Worm (Caenorhabditis elegans) whole organism, young adult: ENCODE measurements around the gene mps-2.

Experiments
- C17E4.6 ChIP-seq: fragments of 200-800 bp; sonication (Bioruptor generic); IDR thresholded peaks from 2 replicates; pipeline ENCODE4 v1.3.6; 2022; ENCODE audit warnings: missing genetic modification reagents, missing genetic modification characterization, missing compliant biosample characterization
- F10E7.11 ChIP-seq: sonication (generic microtip); optimal IDR thresholded peaks from 2 replicates; lab custom pipeline; 2017; ENCODE audit warnings: mild to moderate bottlenecking, missing genetic modification characterization, moderate library complexity, missing compliant biosample characterization
- F22D6.2 ChIP-seq: sonication (generic microtip); optimal IDR thresholded peaks from 2 replicates; lab custom pipeline; 2016; ENCODE audit warnings: mild to moderate bottlenecking, missing genetic modification characterization, missing compliant biosample characterization
- F49E8.2 ChIP-seq: sonication (generic microtip); optimal IDR thresholded peaks from 3 replicates; lab custom pipeline; 2017; ENCODE audit warnings: missing genetic modification characterization, mild to moderate bottlenecking, missing compliant biosample characterization, antibody characterized with exemption, moderate library complexity; ENCODE audit not compliant: insufficient read depth
- F55B11.4 ChIP-seq: sonication (generic microtip); optimal IDR thresholded peaks from 2 replicates; lab custom pipeline; 2016; ENCODE audit warnings: missing compliant biosample characterization, missing genetic modification characterization, borderline replicate concordance; ENCODE audit not compliant: insufficient read depth
- K12H6.12 ChIP-seq: fragments of 200-800 bp; sonication (Bioruptor generic); optimal IDR thresholded peaks from 2 replicates; lab custom pipeline; 2018; ENCODE audit warnings: mild to moderate bottlenecking, missing genetic modification characterization, missing compliant biosample characterization
- T07F8.4 ChIP-seq: sonication (generic microtip); optimal IDR thresholded peaks from 2 replicates; lab custom pipeline; 2016; ENCODE audit warnings: mild to moderate bottlenecking, missing genetic modification characterization, moderate library complexity, missing compliant biosample characterization
- T26A5.8 ChIP-seq: sonication (generic microtip); optimal IDR thresholded peaks from 2 replicates; lab custom pipeline; 2016; ENCODE audit warnings: missing genetic modification characterization, missing compliant biosample characterization
- Y56A3A.18 ChIP-seq: fragments of 200-800 bp; sonication (Bioruptor generic); IDR thresholded peaks from 2 replicates; pipeline ENCODE4 v1.3.6; 2022; ENCODE audit warnings: missing genetic modification reagents, missing genetic modification characterization, missing compliant biosample characterization
- Y67H2A.10 ChIP-seq: fragments of 200-800 bp; sonication (Bioruptor generic); conservative IDR thresholded peaks from 2 replicates; pipeline ENCODE4 v1.3.6; 2022; ENCODE audit warnings: missing genetic modification reagents, missing genetic modification characterization, missing compliant biosample characterization
- Y95B8A.8 ChIP-seq: fragments of 200-800 bp; sonication (Bioruptor generic); IDR thresholded peaks from 2 replicates; pipeline ENCODE4 v1.3.6; 2022; ENCODE audit warnings: missing genetic modification reagents, missing genetic modification characterization, missing compliant biosample characterization
- akir-1 ChIP-seq: fragments of 200-800 bp; sonication (Bioruptor generic); optimal IDR thresholded peaks from 2 replicates; lab custom pipeline; 2018; ENCODE audit warnings: mild to moderate bottlenecking, missing genetic modification characterization, moderate library complexity, missing compliant biosample characterization
- atf-7 ChIP-seq: sonication (generic microtip); optimal IDR thresholded peaks from 2 replicates; lab custom pipeline; 2017; ENCODE audit warnings: mild to moderate bottlenecking, missing genetic modification characterization, missing compliant biosample characterization
- attf-3 ChIP-seq: fragments of 200-800 bp; sonication (Bioruptor generic); conservative IDR thresholded peaks from 2 replicates; pipeline ENCODE4 v1.3.6; 2022; ENCODE audit warnings: missing genetic modification reagents, missing genetic modification characterization, missing compliant biosample characterization
- cebp-2 ChIP-seq: fragments of 200-800 bp; sonication (Bioruptor generic); IDR thresholded peaks from 2 replicates; pipeline ENCODE4 v1.3.6; 2022; ENCODE audit warnings: missing genetic modification characterization, missing compliant biosample characterization
- ceh-100 ChIP-seq: fragments of 200-800 bp; sonication (Bioruptor generic); IDR thresholded peaks from 2 replicates; pipeline ENCODE4 v1.3.6; 2022; ENCODE audit warnings: missing genetic modification reagents, missing genetic modification characterization, missing compliant biosample characterization
- ceh-27 ChIP-seq: fragments of 200-800 bp; sonication (Bioruptor generic); optimal IDR thresholded peaks from 2 replicates; lab custom pipeline; 2018; ENCODE audit warnings: mild to moderate bottlenecking, missing genetic modification characterization, moderate library complexity, missing compliant biosample characterization
- ceh-40 ChIP-seq: fragments of 200-800 bp; sonication (Bioruptor generic); IDR thresholded peaks from 2 replicates; pipeline ENCODE4 v1.3.6; 2022; ENCODE audit warnings: missing genetic modification characterization, missing compliant biosample characterization
- ceh-79 ChIP-seq: sonication (generic microtip); optimal IDR thresholded peaks from 2 replicates; lab custom pipeline; 2017; ENCODE audit warnings: mild to moderate bottlenecking, missing genetic modification characterization, missing compliant biosample characterization
- chd-7 ChIP-seq: sonication (generic microtip); optimal IDR thresholded peaks from 2 replicates; lab custom pipeline; 2016; ENCODE audit warnings: mild to moderate bottlenecking, missing genetic modification characterization, moderate library complexity, missing compliant biosample characterization
- die-1 ChIP-seq: sonication (generic microtip); optimal IDR thresholded peaks from 2 replicates; lab custom pipeline; 2016; ENCODE audit warnings: missing genotype, mild to moderate bottlenecking, missing genetic modification characterization, missing compliant biosample characterization
- dox-1 ChIP-seq: fragments of 200-800 bp; sonication (Bioruptor generic); IDR thresholded peaks from 2 replicates; pipeline ENCODE4 v1.3.6; 2022; ENCODE audit warnings: missing genetic modification reagents, missing genetic modification characterization, missing compliant biosample characterization
- egl-18 ChIP-seq: fragments of 200-800 bp; sonication (Bioruptor generic); IDR thresholded peaks from 2 replicates; pipeline ENCODE4 v1.3.6; 2022; ENCODE audit warnings: missing genetic modification reagents, missing genetic modification characterization, missing compliant biosample characterization
- ekl-4 ChIP-seq: fragments of 200-800 bp; sonication (Bioruptor generic); IDR thresholded peaks from 2 replicates; pipeline ENCODE4 v1.3.6; 2022; ENCODE audit warnings: missing genetic modification reagents, missing genetic modification characterization, missing compliant biosample characterization
- ets-4 ChIP-seq: fragments of 200-800 bp; sonication (Bioruptor generic); optimal IDR thresholded peaks from 2 replicates; lab custom pipeline; 2018; ENCODE audit warnings: mild to moderate bottlenecking, missing genetic modification characterization, missing compliant biosample characterization
- him-1 ChIP-seq: sonication (generic microtip); optimal IDR thresholded peaks from 2 replicates; lab custom pipeline; 2016; ENCODE audit warnings: missing genotype, missing genetic modification reagents, missing genetic modification characterization, missing compliant biosample characterization
- hlh-12 ChIP-seq: sonication (generic microtip); optimal IDR thresholded peaks from 2 replicates; lab custom pipeline; 2016; ENCODE audit warnings: missing genetic modification characterization, missing compliant biosample characterization
- lin-35 ChIP-seq, 3 experiments: fragments of 150-350 bp in 2 of 3; sonication (generic microtip) in 1 of 3; optimal IDR thresholded peaks; 2 replicates each; lab custom pipeline; 2014 to 2018; ENCODE audit warnings: missing biosample characterization in 3 of 3, missing genetic modification characterization in 3 of 3, missing genetic modification reagents in 3 of 3
- lin-54 ChIP-seq: fragments of 200-800 bp; sonication (Bioruptor generic); optimal IDR thresholded peaks from 2 replicates; lab custom pipeline; 2018; ENCODE audit warnings: mild to moderate bottlenecking, missing genetic modification characterization, missing compliant biosample characterization
- madf-3 ChIP-seq: fragments of 200-800 bp; sonication (Bioruptor generic); IDR thresholded peaks from 2 replicates; pipeline ENCODE4 v1.3.6; 2022; ENCODE audit warnings: missing genetic modification reagents, missing genetic modification characterization, missing compliant biosample characterization
- mel-28 ChIP-seq: sonication (generic microtip); optimal IDR thresholded peaks from 2 replicates; lab custom pipeline; 2016; ENCODE audit warnings: borderline replicate concordance, mild to moderate bottlenecking, missing genetic modification characterization, missing compliant biosample characterization
- mxl-1 ChIP-seq: sonication (generic microtip); optimal IDR thresholded peaks from 2 replicates; lab custom pipeline; 2016; ENCODE audit warnings: missing genetic modification characterization, missing compliant biosample characterization
- nfya-2 ChIP-seq: fragments of 200-800 bp; sonication (Bioruptor generic); IDR thresholded peaks from 2 replicates; pipeline ENCODE4 v1.3.6; 2022; ENCODE audit warnings: missing genetic modification reagents, missing genetic modification characterization, missing compliant biosample characterization
- nhr-27 ChIP-seq: fragments of 200-800 bp; sonication (Bioruptor generic); optimal IDR thresholded peaks from 2 replicates; lab custom pipeline; 2018; ENCODE audit warnings: mild to moderate bottlenecking, missing genetic modification characterization, moderate library complexity, missing compliant biosample characterization
- nhr-80 ChIP-seq: sonication (generic microtip); optimal IDR thresholded peaks from 2 replicates; lab custom pipeline; 2016; ENCODE audit warnings: missing genetic modification characterization, missing compliant biosample characterization
- pbrm-1 ChIP-seq: fragments of 200-800 bp; sonication (Bioruptor generic); IDR thresholded peaks from 2 replicates; pipeline ENCODE4 v1.3.6; 2022; ENCODE audit warnings: missing genetic modification reagents, missing genetic modification characterization, missing compliant biosample characterization
- repo-1 ChIP-seq: sonication (generic microtip); optimal IDR thresholded peaks from 2 replicates; lab custom pipeline; 2017; ENCODE audit warnings: mild to moderate bottlenecking, missing genetic modification characterization, missing compliant biosample characterization
- snpc-1.1 ChIP-seq: sonication (generic microtip); optimal IDR thresholded peaks from 2 replicates; lab custom pipeline; 2017; ENCODE audit warnings: missing genetic modification characterization, mild to moderate bottlenecking, missing compliant biosample characterization, antibody characterized with exemption, moderate library complexity, missing genotype, missing genetic modification reagents; ENCODE audit not compliant: insufficient read depth
- sptf-2 ChIP-seq: fragments of 200-800 bp; sonication (Bioruptor generic); optimal IDR thresholded peaks from 2 replicates; lab custom pipeline; 2018; ENCODE audit warnings: mild to moderate bottlenecking, missing genetic modification characterization, missing compliant biosample characterization
- tlf-1 ChIP-seq: fragments of 200-800 bp; sonication (Bioruptor generic); optimal IDR thresholded peaks from 2 replicates; lab custom pipeline; 2018; ENCODE audit warnings: mild to moderate bottlenecking, missing genetic modification characterization, missing compliant biosample characterization
- unc-62 ChIP-seq: fragments of 150-350 bp; optimal IDR thresholded peaks from 2 replicates; lab custom pipeline; 2014; ENCODE audit warnings: missing biosample characterization, missing genetic modification reagents, missing genetic modification characterization
- xnd-1 ChIP-seq: sonication (generic microtip); optimal IDR thresholded peaks from 2 replicates; lab custom pipeline; 2016; ENCODE audit warnings: missing genotype, missing genetic modification reagents, missing genetic modification characterization, missing compliant biosample characterization
- ztf-18 ChIP-seq: sonication (generic microtip); optimal IDR thresholded peaks from 2 replicates; lab custom pipeline; 2016; ENCODE audit warnings: missing genotype, mild to moderate bottlenecking, missing genetic modification characterization, missing compliant biosample characterization
- ztf-22 ChIP-seq: fragments of 200-800 bp; sonication (Bioruptor generic); optimal IDR thresholded peaks from 2 replicates; lab custom pipeline; 2018; ENCODE audit warnings: mild to moderate bottlenecking, missing genetic modification characterization, moderate library complexity, missing compliant biosample characterization

mps-2 gene

ce11 chrII:340224-340623, 28.2 kb upstream of the mps-2 start, which contains the start of gene clc-31:
TSS of gene clc-31 (plus strand) at chrII:340524.
- no peak for TF ChIP-seq ceh-27
- TF ChIP-seq chd-7 (tag; lab: Kevin White, UChicago) = no peak
- no peak for TF ChIP-seq ztf-22
- TF ChIP-seq akir-1 (GFP tag; lab: Kevin White, UChicago) = no peak
- no peak for TF ChIP-seq F49E8.2
- no peak for TF ChIP-seq Y56A3A.18 (GFP tag; lab: Robert Waterston, UW)
- no peak for TF ChIP-seq nhr-27
- no peak for TF ChIP-seq Y95B8A.8
- no peak for TF ChIP-seq madf-3 (GFP tag; lab: Robert Waterston, UW)
- no peak for TF ChIP-seq attf-3 (GFP tag; lab: Robert Waterston, UW)
- no peak for TF ChIP-seq F55B11.4 (tag; lab: Kevin White, UChicago)
- no peak for TF ChIP-seq ztf-18 (tag; lab: Kevin White, UChicago)
- TF ChIP-seq xnd-1 = no peak
- no peak for TF ChIP-seq K12H6.12
- no peak for TF ChIP-seq hlh-12 (tag; lab: Kevin White, UChicago)
- no peak for TF ChIP-seq snpc-1.1 (tag; lab: Kevin White, UChicago)

DNA sequence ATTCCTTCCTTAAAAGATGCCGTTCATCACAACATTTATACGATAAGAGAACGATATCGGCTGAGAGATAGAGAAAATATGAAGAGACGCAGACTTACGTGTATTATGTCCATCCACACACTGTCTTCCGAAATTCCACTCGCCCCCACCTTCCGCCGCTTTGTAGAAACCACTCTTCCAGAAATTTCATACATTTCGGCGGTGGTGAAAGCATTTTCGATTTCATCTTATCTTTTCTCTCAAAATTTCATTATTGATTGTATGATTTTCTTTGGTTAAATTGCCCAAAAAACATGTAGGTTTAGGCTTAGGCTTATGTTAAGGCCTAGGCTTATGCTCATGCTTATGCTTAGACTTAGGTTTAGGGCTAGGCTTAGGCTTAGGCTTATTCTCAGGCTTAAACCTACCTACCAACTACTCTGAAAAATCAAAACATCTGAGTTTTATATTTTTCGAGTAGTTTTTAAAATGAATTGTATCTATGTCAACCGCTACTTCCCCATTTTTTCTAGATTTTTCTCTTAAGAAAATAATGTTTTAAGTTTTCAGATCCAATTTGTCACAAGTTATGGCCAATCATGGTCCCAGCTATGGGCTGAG, 25.3 kb upstream of the mps-2 start, which contains the start of gene cpn-2:
Gene cpn-2 (plus strand): TSS at position 550 of the 600 bp plus-strand sequence.
- TF ChIP-seq die-1 (no peak), T07F8.4 (tag; lab: Kevin White, UChicago) (no peak), ekl-4 (GFP tag; lab: Robert Waterston, UW) (no peak), mel-28 (tag; lab: Kevin White, UChicago) (no peak), lin-54 (GFP tag; lab: Kevin White, UChicago) (no peak)

ce11 chrII:334828-335227, 22.8 kb upstream of the mps-2 start:
- TF ChIP-seq nfya-2 (GFP tag; lab: Robert Waterston, UW) = no peak
- no peak for TF ChIP-seq T26A5.8 (tag; lab: Kevin White, UChicago)
- TF ChIP-seq pbrm-1 (GFP tag; lab: Robert Waterston, UW) = no peak
- no peak for TF ChIP-seq lin-35 (GFP tag; optimal IDR thresholded peaks at IDR 0.05; lab: Kevin White, UChicago)
- TF ChIP-seq him-1 (tag; lab: Kevin White, UChicago) = no peak
- TF ChIP-seq ceh-40 = no peak
- TF ChIP-seq madf-3 (GFP tag; lab: Robert Waterston, UW) = no peak
- TF ChIP-seq hlh-12 (tag; lab: Kevin White, UChicago) = no peak
- TF ChIP-seq repo-1 (tag; lab: Kevin White, UChicago) = no peak
- TF ChIP-seq egl-18 = no peak
- TF ChIP-seq ets-4 = no peak
- TF ChIP-seq atf-7 (tag; lab: Kevin White, UChicago) = no peak
- TF ChIP-seq F55B11.4 (tag; lab: Kevin White, UChicago) = no peak
- TF ChIP-seq, all 124 proteins: peak for 0

ce11 chrII:333853-334449, 21.9 kb upstream of the mps-2 start:
- TF ChIP-seq mxl-1 (tag; lab: Kevin White, UChicago) = no peak
- TF ChIP-seq tlf-1 (GFP tag; lab: Kevin White, UChicago) = no peak
- no peak for TF ChIP-seq C17E4.6 (GFP tag; lab: Robert Waterston, UW)
- TF ChIP-seq sptf-2 (GFP tag; lab: Kevin White, UChicago) = no peak
- no peak for TF ChIP-seq F10E7.11 (tag; lab: Kevin White, UChicago)
- TF ChIP-seq nhr-80 (tag; lab: Kevin White, UChicago) = no peak
- TF ChIP-seq Y67H2A.10 = no peak
- TF ChIP-seq pbrm-1 (GFP tag; lab: Robert Waterston, UW) = no peak
- no peak for TF ChIP-seq ceh-40
- no peak for TF ChIP-seq F22D6.2 (tag; lab: Kevin White, UChicago)
- TF ChIP-seq cebp-2 (GFP tag; lab: Robert Waterston, UW) = no peak
- TF ChIP-seq ceh-100 (GFP tag; lab: Robert Waterston, UW) = no peak
- no peak for TF ChIP-seq ceh-79 (tag; lab: Kevin White, UChicago)
- no peak for TF ChIP-seq dox-1 (GFP tag; lab: Robert Waterston, UW)
- TF ChIP-seq lin-35 (GFP tag; optimal IDR thresholded peaks at IDR 0.05; lab: Kevin White, UChicago) = no peak
- no peak for TF ChIP-seq unc-62 (GFP tag; lab: Kevin White, UChicago)
